Worm (Caenorhabditis elegans) whole organism, L4/young adult: ENCODE data around the gene spat-2.
"Not testable (repeated sequence)": the region's sequence is repeated elsewhere in the genome, so short reads cannot be mapped to it uniquely, and the experiment has no call there.

Source experiments
- W03F9.2 ChIP-seq: fragments of 150-350 bp; optimal IDR thresholded peaks from 2 replicates; lab custom pipeline; 2014; ENCODE audit warnings: missing biosample characterization, missing genetic modification characterization
- dao-5 ChIP-seq: sonication (generic microtip); optimal IDR thresholded peaks from 2 replicates; lab custom pipeline; 2016; ENCODE audit warnings: missing genotype, missing genetic modification characterization, moderate library complexity, missing compliant biosample characterization
- him-1 ChIP-seq: sonication (generic microtip); optimal IDR thresholded peaks from 2 replicates; lab custom pipeline; 2016; ENCODE audit warnings: missing genotype, missing genetic modification reagents, missing genetic modification characterization, missing compliant biosample characterization

- TF ChIP-seq W03F9.2; him-1 (tag; lab: Kevin White, UChicago); dao-5 (tag; lab: Kevin White, UChicago): not testable (repeated sequence)
These were observed 7.4 kb upstream of the spat-2 start, which contains the start of gene Y48A6B.8 for ce11 chrIII:11029337-11029736.
